Fruit fly (Drosophila melanogaster) whole organism, embryonic: ENCODE data around the gene CG11178.

ENCODE experiments used
- CG10431 ChIP-seq: fragments of 200-800 bp; sonication (Bioruptor generic); optimal IDR thresholded peaks from 3 replicates; lab custom pipeline; 2018; ENCODE audit warnings: missing biosample characterization, mild to moderate bottlenecking, missing genetic modification characterization
- CG12236 ChIP-seq: fragments of 200-800 bp; sonication (Bioruptor generic); optimal IDR thresholded peaks from 2 replicates; lab custom pipeline; 2016; ENCODE audit warnings: missing biosample characterization, missing genetic modification characterization
- CG12659 ChIP-seq: fragments of 200-800 bp; sonication (Bioruptor generic); optimal IDR thresholded peaks from 3 replicates; lab custom pipeline; 2017; ENCODE audit warnings: mild to moderate bottlenecking, missing biosample characterization, missing genetic modification reagents, missing genetic modification characterization
- CG12769 ChIP-seq: fragments of 200-800 bp; sonication (Bioruptor generic); optimal IDR thresholded peaks from 2 replicates; lab custom pipeline; 2019; ENCODE audit warnings: missing biosample characterization, mild to moderate bottlenecking, missing genetic modification characterization, moderate library complexity
- CG15269 ChIP-seq: fragments of 200-800 bp; sonication (Bioruptor generic); optimal IDR thresholded peaks from 2 replicates; lab custom pipeline; 2018; ENCODE audit warnings: missing biosample characterization, mild to moderate bottlenecking, missing genetic modification characterization, moderate library complexity
- CG15479 ChIP-seq: fragments of 200-800 bp; sonication (Bioruptor generic); optimal IDR thresholded peaks from 3 replicates; lab custom pipeline; 2019; ENCODE audit warnings: missing biosample characterization, mild to moderate bottlenecking, missing genetic modification characterization, moderate library complexity
- CG1647 ChIP-seq: fragments of 200-800 bp; sonication (Bioruptor generic); optimal IDR thresholded peaks from 3 replicates; lab custom pipeline; 2016; ENCODE audit warnings: missing biosample characterization, missing genetic modification characterization
- CG18262 ChIP-seq: fragments of 200-800 bp; optimal IDR thresholded peaks from 3 replicates; lab custom pipeline; 2019; ENCODE audit warnings: missing biosample characterization, mild to moderate bottlenecking, missing genetic modification characterization, moderate library complexity
- CG3163 ChIP-seq: fragments of 200-800 bp; sonication (Bioruptor generic); optimal IDR thresholded peaks from 3 replicates; lab custom pipeline; 2016; ENCODE audit warnings: missing biosample characterization, missing genetic modification characterization
- CG34376 ChIP-seq: fragments of 200-800 bp; sonication (Bioruptor generic); optimal IDR thresholded peaks from 2 replicates; lab custom pipeline; 2018; ENCODE audit warnings: missing biosample characterization, mild to moderate bottlenecking, missing genetic modification characterization
- CG6254 ChIP-seq: fragments of 200-800 bp; sonication (Bioruptor generic); optimal IDR thresholded peaks from 3 replicates; lab custom pipeline; 2017; ENCODE audit warnings: mild to moderate bottlenecking, missing biosample characterization, missing genetic modification reagents, missing genetic modification characterization
- CG8290 ChIP-seq, 3 experiments: fragments of 200-800 bp; sonication (Bioruptor generic); optimal IDR thresholded peaks; 2 replicates each; lab custom pipeline; 2016 to 2019; ENCODE audit warnings: missing biosample characterization in 3 of 3, missing genetic modification characterization in 3 of 3, mild to moderate bottlenecking in 2 of 3, moderate library complexity in 1 of 3
- CG9727 ChIP-seq: fragments of 200-800 bp; sonication (Bioruptor generic); optimal IDR thresholded peaks from 3 replicates; lab custom pipeline; 2017; ENCODE audit warnings: missing biosample characterization, mild to moderate bottlenecking, missing genetic modification characterization
- CG9817 ChIP-seq: fragments of 200-800 bp; sonication (Bioruptor generic); optimal IDR thresholded peaks from 2 replicates; lab custom pipeline; 2018; ENCODE audit warnings: missing biosample characterization, mild to moderate bottlenecking, missing genetic modification characterization, moderate library complexity
- CTCF ChIP-seq: fragments of 200-800 bp; sonication (Bioruptor generic); optimal IDR thresholded peaks from 2 replicates; lab custom pipeline; 2017; ENCODE audit warnings: missing biosample characterization, mild to moderate bottlenecking, missing genetic modification characterization, moderate library complexity
- Deaf1 ChIP-seq: fragments of 200-800 bp; optimal IDR thresholded peaks from 3 replicates; lab custom pipeline; 2019; ENCODE audit warnings: missing biosample characterization, mild to moderate bottlenecking, missing genetic modification characterization, moderate library complexity
- Dek ChIP-seq: fragments of 200-800 bp; sonication (Bioruptor generic); optimal IDR thresholded peaks from 3 replicates; lab custom pipeline; 2019; ENCODE audit warnings: missing biosample characterization, mild to moderate bottlenecking, missing genetic modification characterization, moderate library complexity
- E2f2 ChIP-seq: fragments of 200-800 bp; sonication (Bioruptor generic); IDR thresholded peaks from 2 replicates; pipeline ENCODE4 v1.3.6; 2022; ENCODE audit warnings: missing biosample characterization, missing genetic modification characterization
- Ets97D ChIP-seq: fragments of 200-800 bp; sonication (Bioruptor generic); optimal IDR thresholded peaks from 3 replicates; lab custom pipeline; 2016; ENCODE audit warnings: missing biosample characterization, missing genetic modification characterization
- GATAe ChIP-seq: fragments of 200-800 bp; sonication (Bioruptor generic); conservative IDR thresholded peaks from 2 replicates; pipeline ENCODE4 v1.3.6; 2022; ENCODE audit warnings: missing biosample characterization, missing genetic modification characterization
- HmgZ ChIP-seq: fragments of 200-800 bp; sonication (Bioruptor generic); optimal IDR thresholded peaks from 2 replicates; lab custom pipeline; 2018; ENCODE audit warnings: missing biosample characterization, mild to moderate bottlenecking, missing genetic modification characterization
- Lhr ChIP-seq: fragments of 200-800 bp; sonication (Bioruptor generic); optimal IDR thresholded peaks from 3 replicates; lab custom pipeline; 2017; ENCODE audit warnings: mild to moderate bottlenecking, missing biosample characterization, missing genetic modification reagents, missing genetic modification characterization
- MESR4 ChIP-seq: fragments of 200-800 bp; sonication (Bioruptor generic); optimal IDR thresholded peaks from 2 replicates; lab custom pipeline; 2018; ENCODE audit warnings: missing biosample characterization, mild to moderate bottlenecking, missing genetic modification characterization, moderate library complexity
- Max ChIP-seq: fragments of 200-800 bp; sonication (Bioruptor generic); optimal IDR thresholded peaks from 2 replicates; lab custom pipeline; 2016; ENCODE audit warnings: missing biosample characterization, mild to moderate bottlenecking, missing genetic modification characterization
- Med ChIP-seq: fragments of 200-800 bp; sonication (Bioruptor generic); peaks from one replicate; lab custom pipeline; 2016; ENCODE audit warnings: missing biosample characterization, missing genetic modification characterization, mild to moderate bottlenecking, inconsistent platforms, moderate library complexity
- NC2β ChIP-seq: fragments of 200-800 bp; sonication (Bioruptor generic); optimal IDR thresholded peaks from 2 replicates; lab custom pipeline; 2016; ENCODE audit warnings: missing biosample characterization, missing genetic modification characterization
- Neu2 ChIP-seq: fragments of 200-800 bp; sonication (Bioruptor generic); optimal IDR thresholded peaks from 3 replicates; lab custom pipeline; 2016; ENCODE audit warnings: missing biosample characterization, missing genetic modification characterization, borderline replicate concordance
- Opbp ChIP-seq: fragments of 200-800 bp; sonication (Bioruptor generic); IDR thresholded peaks from 3 replicates; pipeline ENCODE4 v1.3.6; 2022; ENCODE audit warnings: missing biosample characterization, missing genetic modification characterization; ENCODE audit not compliant: partially characterized antibody
- Ravus ChIP-seq: fragments of 200-800 bp; sonication (Bioruptor generic); IDR thresholded peaks from 2 replicates; pipeline ENCODE4 v1.3.6; 2022; ENCODE audit warnings: missing biosample characterization, missing genetic modification characterization
- Side ChIP-seq: fragments of 200-800 bp; sonication (Bioruptor generic); optimal IDR thresholded peaks from 2 replicates; lab custom pipeline; 2016; ENCODE audit warnings: missing biosample characterization, missing genetic modification characterization
- Sry-δ ChIP-seq: fragments of 200-800 bp; sonication (Bioruptor generic); optimal IDR thresholded peaks from 2 replicates; lab custom pipeline; 2016; ENCODE audit warnings: missing biosample characterization, missing genetic modification characterization
- YL-1 ChIP-seq: fragments of 200-800 bp; sonication (Bioruptor generic); optimal IDR thresholded peaks from 3 replicates; lab custom pipeline; 2017; ENCODE audit warnings: missing biosample characterization, mild to moderate bottlenecking, missing genetic modification characterization
- cg ChIP-seq: fragments of 200-800 bp; sonication (Bioruptor generic); optimal IDR thresholded peaks from 3 replicates; lab custom pipeline; 2019; ENCODE audit warnings: missing biosample characterization, mild to moderate bottlenecking, missing genetic modification characterization, moderate library complexity
- dmrt99B ChIP-seq: fragments of 200-800 bp; sonication (Bioruptor generic); optimal IDR thresholded peaks from 2 replicates; lab custom pipeline; 2018; ENCODE audit warnings: missing biosample characterization, mild to moderate bottlenecking, missing genetic modification characterization, moderate library complexity
- eve ChIP-seq, 2 experiments: fragments of >200 bp; optimal IDR thresholded peaks; 2 replicates each; lab custom pipeline; 2017; ENCODE audit warnings: missing biosample characterization in 2 of 2, missing genetic modification characterization in 2 of 2
- fd64A ChIP-seq: fragments of 200-800 bp; sonication (Bioruptor generic); optimal IDR thresholded peaks from 3 replicates; lab custom pipeline; 2018; ENCODE audit warnings: missing biosample characterization, mild to moderate bottlenecking, missing genetic modification characterization
- grau ChIP-seq: fragments of 200-800 bp; optimal IDR thresholded peaks from 3 replicates; lab custom pipeline; 2019; ENCODE audit warnings: missing biosample characterization, mild to moderate bottlenecking, missing genetic modification characterization, moderate library complexity
- insv ChIP-seq, 2 experiments: fragments of 200-800 bp; sonication (Bioruptor generic); optimal IDR thresholded peaks; 3 replicates each; lab custom pipeline; 2016 to 2018; ENCODE audit warnings: missing biosample characterization in 2 of 2, missing genetic modification characterization in 2 of 2
- jumu ChIP-seq: fragments of 200-800 bp; sonication (Bioruptor generic); optimal IDR thresholded peaks from 3 replicates; lab custom pipeline; 2016; ENCODE audit warnings: missing biosample characterization, missing genetic modification characterization
- mam ChIP-seq: fragments of 200-800 bp; sonication (Bioruptor generic); optimal IDR thresholded peaks from 3 replicates; lab custom pipeline; 2016; ENCODE audit warnings: missing biosample characterization, missing genetic modification characterization
- mirr ChIP-seq: fragments of 200-800 bp; sonication (Bioruptor generic); optimal IDR thresholded peaks from 3 replicates; lab custom pipeline; 2018; ENCODE audit warnings: missing biosample characterization, mild to moderate bottlenecking, missing genetic modification characterization
- nmo ChIP-seq: fragments of 200-800 bp; sonication (Bioruptor generic); optimal IDR thresholded peaks from 2 replicates; lab custom pipeline; 2018; ENCODE audit warnings: missing biosample characterization, mild to moderate bottlenecking, missing genetic modification characterization, moderate library complexity
- pfk ChIP-seq: fragments of 200-800 bp; sonication (Bioruptor generic); optimal IDR thresholded peaks from 2 replicates; lab custom pipeline; 2018; ENCODE audit warnings: missing biosample characterization, mild to moderate bottlenecking, missing genetic modification characterization, moderate library complexity
- slou ChIP-seq: fragments of 200-800 bp; sonication (Bioruptor generic); optimal IDR thresholded peaks from 3 replicates; lab custom pipeline; 2016; ENCODE audit warnings: missing biosample characterization, missing genetic modification characterization
- sqz ChIP-seq: fragments of 200-800 bp; sonication (Bioruptor generic); optimal IDR thresholded peaks from 3 replicates; lab custom pipeline; 2018; ENCODE audit warnings: missing biosample characterization, mild to moderate bottlenecking, missing genetic modification characterization
- stc ChIP-seq: fragments of 200-800 bp; sonication (Bioruptor generic); IDR thresholded peaks from 2 replicates; pipeline ENCODE4 v1.3.6; 2022; ENCODE audit warnings: missing biosample characterization, missing genetic modification characterization
- tll ChIP-seq, 2 experiments: fragments of 200-800 bp in 1 of 2; fragments of >200 bp in 1 of 2; sonication (Bioruptor generic) in 1 of 2; optimal IDR thresholded peaks; 2 replicates each; lab custom pipeline; 2017 to 2019; ENCODE audit warnings: missing biosample characterization in 2 of 2, missing genetic modification characterization in 2 of 2, mild to moderate bottlenecking in 1 of 2, moderate library complexity in 1 of 2

CG11178 gene

dm6 chrX:13616417-13617050 lies 11.1 kb downstream of the CG11178 start, which contains the start of the genes tth and Tango2 (continued):
- TF ChIP-seq pfk (GFP tag; lab: Kevin White, UChicago) (no peak), CG9817 (tag; lab: Kevin White, UChicago) (peak; percentile 80), Dek (tag; lab: Kevin White, UChicago) (peak; percentile 72), mam (peak; percentile 84), MESR4 (no peak), CG12236 (peak; percentile 23), GATAe (peak; percentile 41; the same call in 1 of the 2 replicates), CG1647 (peak; percentile 25), fd64A (GFP tag; lab: Kevin White, UChicago) (no peak), jumu (peak; percentile 43)
- TF ChIP-seq, all 482 proteins: peak for 319

- TF ChIP-seq stc (GFP tag; lab: Robert Waterston, UW) (no peak), CTCF (GFP tag; lab: Kevin White, UChicago) (peak; percentile 49), Side (no peak), CG8290 (GFP tag; optimal IDR thresholded peaks at IDR 0.05; lab: Kevin White, UChicago) (peak; percentile 55), CG8290 (tag; optimal IDR thresholded peaks at IDR 0.05; lab: Kevin White, UChicago) (peak; percentile 23 to 29), Ravus (GFP tag; lab: Robert Waterston, UW) (no peak), Med (GFP tag; lab: Kevin White, UChicago) (peak; percentile 73), slou (GFP tag; lab: Kevin White, UChicago) (no peak), CG12659 (GFP tag; lab: Kevin White, UChicago) (peak; percentile 55), CG9727 (peak; percentile 1), CG6254 (GFP tag; lab: Kevin White, UChicago) (no peak), HmgZ (tag; lab: Kevin White, UChicago) (no peak), mirr (GFP tag; lab: Kevin White, UChicago) (no peak), CG18262 (tag; lab: Kevin White, UChicago) (no peak), tll (GFP tag; optimal IDR thresholded peaks at IDR 0.05; lab: Kevin White, UChicago) (peak in 1 of 2 experiments; percentile 4), CG15269 (tag; lab: Kevin White, UChicago) (no peak), eve (GFP tag; optimal IDR thresholded peaks at IDR 0.05; lab: Kevin White, UChicago) (no peak), Max (GFP tag; lab: Kevin White, UChicago) (peak; percentile 66), Neu2 (GFP tag; lab: Kevin White, UChicago) (no peak), cg (GFP tag; lab: Kevin White, UChicago) (peak; percentile 87), CG34376 (peak; percentile 23), dmrt99B (tag; lab: Kevin White, UChicago) (peak; percentile 15), sqz (GFP tag; lab: Kevin White, UChicago) (peak; percentile 80), NC2β (GFP tag; lab: Kevin White, UChicago) (peak; percentile 5), Lhr (GFP tag; lab: Kevin White, UChicago) (peak; percentile 49), CG3163 (GFP tag; lab: Kevin White, UChicago) (peak; percentile 40), E2f2 (GFP tag; lab: Robert Waterston, UW) (peak; percentile 63), CG10431 (GFP tag; lab: Kevin White, UChicago) (no peak), grau (tag; lab: Kevin White, UChicago) (no peak), insv (GFP tag; optimal IDR thresholded peaks at IDR 0.05; lab: Kevin White, UChicago) (peak in 1 of 2 experiments; percentile 27), Deaf1 (tag; lab: Kevin White, UChicago) (peak; percentile 8), Ets97D (GFP tag; lab: Kevin White, UChicago) (peak; percentile 41), Opbp (GFP tag; lab: Robert Waterston, UW) (0 out of 3 replicates have a peak, but pooled peaks have one; percentile 28), nmo (GFP tag; lab: Kevin White, UChicago) (peak; percentile 19), CG12769 (peak; percentile 8), CG15479 (GFP tag; lab: Kevin White, UChicago) (peak; percentile 69), Sry-δ (GFP tag; lab: Kevin White, UChicago) (peak; percentile 63), YL-1 (GFP tag; lab: Kevin White, UChicago) (peak; percentile 44)
Measured at dm6 chrX:13624334-13625079, 19.0 kb downstream of the CG11178 start, which contains the start of the genes CG2691 and NFAT. Gene CG2691 (minus strand): TSS chrX:13624408. Gene NFAT (plus strand): TSS chrX:13624745.
